Fruit fly (Drosophila melanogaster) Kc167 (cell line): ENCODE measurements around the gene Archease.

Experiments used
- Myc ChIP-seq: fragments of >200 bp; optimal IDR thresholded peaks from 2 replicates; lab custom pipeline; 2017; ENCODE audit warnings: missing external identifiers
- Sin3A ChIP-seq: fragments of >200 bp; optimal IDR thresholded peaks from 2 replicates; lab custom pipeline; 2018; ENCODE audit warnings: missing external identifiers
- h ChIP-seq: fragments of >200 bp; optimal IDR thresholded peaks from 3 replicates; lab custom pipeline; 2018; ENCODE audit warnings: missing external identifiers
- insv ChIP-seq: fragments of >200 bp; optimal IDR thresholded peaks from 3 replicates; lab custom pipeline; 2018; ENCODE audit warnings: missing external identifiers
- psq ChIP-seq: fragments of >200 bp; optimal IDR thresholded peaks from 2 replicates; lab custom pipeline; 2017; ENCODE audit warnings: missing external identifiers

DNA sequence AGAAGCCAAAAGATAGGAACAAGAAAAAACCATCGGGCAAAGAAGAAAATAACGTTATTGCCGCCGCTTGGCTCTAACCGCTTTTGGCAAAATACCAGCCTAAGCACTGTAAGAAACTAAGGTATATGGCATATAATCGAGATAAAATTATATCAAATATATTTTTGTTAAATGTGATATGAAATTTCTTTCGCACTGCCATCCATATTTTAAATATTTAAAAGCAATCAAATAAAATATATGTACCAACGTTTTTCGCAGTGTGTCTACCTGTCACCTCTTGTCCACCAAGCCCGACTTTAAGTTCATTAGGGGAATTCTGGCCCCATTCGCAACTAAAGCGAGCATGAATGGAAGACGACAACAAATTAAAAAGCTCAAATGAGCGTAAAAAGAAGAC is 35.0 kb downstream of the Archease start:
- TF ChIP-seq Myc (lab: Kevin White, UChicago) (no peak), Sin3A (lab: Kevin White, UChicago) (no peak), h (lab: Kevin White, UChicago) (no peak), insv (lab: Kevin White, UChicago) (no peak), psq (lab: Kevin White, UChicago) (no peak)
